Worm (Caenorhabditis elegans): ENCODE measurements around the gene srj-27.

srj-27 gene

DNA sequence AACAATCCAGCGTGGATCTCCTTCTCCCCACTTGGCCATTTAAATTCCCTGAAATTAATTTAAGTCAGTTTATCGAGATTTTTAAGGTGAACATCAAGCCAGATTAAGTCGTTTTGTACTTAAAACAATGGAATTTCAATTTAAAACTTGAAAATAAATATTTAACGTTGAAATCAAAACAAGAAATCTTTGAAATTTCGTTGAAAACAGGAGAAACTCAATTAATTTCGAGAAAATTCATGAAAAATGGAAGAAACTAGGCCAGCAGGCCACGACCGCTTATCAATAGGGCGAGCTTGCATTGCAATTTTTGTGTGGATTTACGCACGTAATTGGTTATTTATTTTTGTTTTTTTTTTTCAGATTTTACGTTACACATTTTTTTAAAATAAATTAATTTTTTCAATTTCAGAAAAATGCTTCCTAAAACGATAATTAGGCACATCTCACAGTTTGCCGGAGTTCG, 41.9 kb downstream of the srj-27 start, which contains the start of the genes ahsa-1 and C01G10.7:
Gene ahsa-1 (minus strand): TSS at position 51 of the 466 bp plus-strand sequence.
Gene C01G10.7 (plus strand): TSS at position 413 of the 466 bp plus-strand sequence.
- TF ChIP-seq unc-62 (GFP tag; optimal IDR thresholded peaks at IDR 0.05) = no peak

ce11 chrV:15083659-15084058, 43.7 kb downstream of the srj-27 start:
- TF ChIP-seq unc-62 (GFP tag; optimal IDR thresholded peaks at IDR 0.05) = no peak

- TF ChIP-seq unc-62 (GFP tag; optimal IDR thresholded peaks at IDR 0.05) = no peak
These were observed 45.0 kb downstream of the srj-27 start, which contains the start of the genes C01G10.10 and C01G10.9 for ce11 chrV:15082291-15082690. C01G10.10 (minus strand) TSS chrV:15082441. C01G10.9 (plus strand) TSS chrV:15082530.

ce11 chrV:15078560-15078959, 48.8 kb downstream of the srj-27 start:
- no peak for TF ChIP-seq unc-62 (GFP tag; optimal IDR thresholded peaks at IDR 0.05)
